Worm (Caenorhabditis elegans) whole organism, young adult: ENCODE measurements around the gene F57H12.6.

Experiments used
- C06A6.2 ChIP-seq: fragments of 200-800 bp; sonication (Bioruptor generic); conservative IDR thresholded peaks from 2 replicates; pipeline ENCODE4 v1.3.6; 2022; ENCODE audit warnings: missing genetic modification characterization, missing compliant biosample characterization
- K11D2.4 ChIP-seq: fragments of 200-800 bp; sonication (Bioruptor generic); IDR thresholded peaks from 2 replicates; pipeline ENCODE4 v1.3.6; 2022; ENCODE audit warnings: missing genetic modification reagents, missing genetic modification characterization, missing compliant biosample characterization
- K12H6.12 ChIP-seq: fragments of 200-800 bp; sonication (Bioruptor generic); optimal IDR thresholded peaks from 2 replicates; lab custom pipeline; 2018; ENCODE audit warnings: mild to moderate bottlenecking, missing genetic modification characterization, missing compliant biosample characterization
- ama-1 ChIP-seq, 3 experiments: fragments of 150-350 bp in 1 of 3; sonication (generic microtip) in 2 of 3; optimal IDR thresholded peaks; 2 replicates each; lab custom pipeline; 2014 to 2018; ENCODE audit warnings: missing biosample characterization in 2 of 3, missing genetic modification characterization in 2 of 3, missing genetic modification reagents in 2 of 3
- athp-1 ChIP-seq: sonication (generic microtip); optimal IDR thresholded peaks from 2 replicates; lab custom pipeline; 2017; ENCODE audit warnings: mild to moderate bottlenecking, missing genetic modification characterization, missing compliant biosample characterization
- ceh-27 ChIP-seq: fragments of 200-800 bp; sonication (Bioruptor generic); optimal IDR thresholded peaks from 2 replicates; lab custom pipeline; 2018; ENCODE audit warnings: mild to moderate bottlenecking, missing genetic modification characterization, moderate library complexity, missing compliant biosample characterization
- hrde-1 ChIP-seq: sonication (generic microtip); optimal IDR thresholded peaks from 2 replicates; lab custom pipeline; 2016; ENCODE audit warnings: missing genetic modification characterization, mild to moderate bottlenecking, missing compliant biosample characterization, moderate library complexity, missing genotype, missing genetic modification reagents, borderline replicate concordance
- lin-26 ChIP-seq: fragments of 200-800 bp; sonication (Bioruptor generic); IDR thresholded peaks from 2 replicates; pipeline ENCODE4 v1.3.6; 2022; ENCODE audit warnings: missing genetic modification reagents, missing genetic modification characterization, missing compliant biosample characterization
- lin-40 ChIP-seq: sonication (generic microtip); optimal IDR thresholded peaks from 2 replicates; lab custom pipeline; 2016; ENCODE audit warnings: missing genetic modification characterization, mild to moderate bottlenecking, missing compliant biosample characterization, missing genotype, missing genetic modification reagents
- madf-8 ChIP-seq: fragments of 200-800 bp; sonication (Bioruptor generic); conservative IDR thresholded peaks from 2 replicates; pipeline ENCODE4 v1.3.6; 2022; ENCODE audit warnings: missing genetic modification reagents, missing genetic modification characterization, missing compliant biosample characterization
- mxl-1 ChIP-seq: sonication (generic microtip); optimal IDR thresholded peaks from 2 replicates; lab custom pipeline; 2016; ENCODE audit warnings: missing genetic modification characterization, missing compliant biosample characterization
- snpc-4 ChIP-seq, 5 experiments: fragments of 150-350 bp in 1 of 5; sonication (generic microtip) in 4 of 5; optimal IDR thresholded peaks; 2 replicates each; lab custom pipeline; 2014 to 2018; ENCODE audit warnings: missing genetic modification characterization in 5 of 5, missing biosample characterization in 3 of 5, antibody characterized with exemption in 2 of 5, mild to moderate bottlenecking in 2 of 5, missing compliant biosample characterization in 2 of 5, missing genotype in 2 of 5, moderate library complexity in 2 of 5, missing genetic modification reagents in 1 of 5
- unc-62 ChIP-seq: fragments of 150-350 bp; optimal IDR thresholded peaks from 2 replicates; lab custom pipeline; 2014; ENCODE audit warnings: missing biosample characterization, missing genetic modification reagents, missing genetic modification characterization

- TF ChIP-seq hrde-1 (tag; lab: Kevin White, UChicago) (no peak), madf-8 (GFP tag; lab: Robert Waterston, UW) (no peak), unc-62 (GFP tag; lab: Kevin White, UChicago) (no peak), lin-26 (GFP tag; lab: Robert Waterston, UW) (no peak), K11D2.4 (no peak), mxl-1 (tag; lab: Kevin White, UChicago) (no peak), ama-1 (optimal IDR thresholded peaks at IDR 0.05; lab: Kevin White, UChicago) (no peak), ama-1 (GFP tag; optimal IDR thresholded peaks at IDR 0.05; lab: Kevin White, UChicago) (no peak), C06A6.2 (no peak), ceh-27 (GFP tag; lab: Kevin White, UChicago) (no peak), snpc-4 (GFP tag; optimal IDR thresholded peaks at IDR 0.05; lab: Kevin White, UChicago) (no peak), snpc-4 (tag; optimal IDR thresholded peaks at IDR 0.05; lab: Kevin White, UChicago) (no peak), K12H6.12 (no peak), athp-1 (no peak), lin-40 (tag; lab: Kevin White, UChicago) (no peak)
Observed at ce11 chrIV:7955849-7956248, 20.3 kb downstream of the F57H12.6 start, which contains the start of gene ceh-19.
